Worm (Caenorhabditis elegans) whole organism, L3 larva: ENCODE results near the gene F56C3.9.

ENCODE experiments used
- R02D3.7 ChIP-seq: fragments of 150-350 bp; optimal IDR thresholded peaks from 2 replicates; lab custom pipeline; 2014; ENCODE audit warnings: missing biosample characterization, missing genetic modification characterization
- ZK546.5 ChIP-seq: sonication (generic microtip); optimal IDR thresholded peaks from 2 replicates; lab custom pipeline; 2017; ENCODE audit warnings: missing biosample characterization, missing genetic modification characterization
- aly-2 ChIP-seq: fragments of 150-350 bp; optimal IDR thresholded peaks from 2 replicates; lab custom pipeline; 2014; ENCODE audit warnings: missing biosample characterization, missing genetic modification characterization
- ama-1 ChIP-seq: fragments of 150-350 bp; optimal IDR thresholded peaks from 2 replicates; lab custom pipeline; 2018
- ceh-16 ChIP-seq: sonication (generic microtip); optimal IDR thresholded peaks from 2 replicates; lab custom pipeline; 2017; ENCODE audit warnings: missing biosample characterization, missing genetic modification characterization
- ceh-82 ChIP-seq: fragments of 150-350 bp; optimal IDR thresholded peaks from 2 replicates; lab custom pipeline; 2014; ENCODE audit warnings: missing biosample characterization, missing genetic modification characterization
- ceh-9 ChIP-seq: sonication (generic microtip); optimal IDR thresholded peaks from 2 replicates; lab custom pipeline; 2018; ENCODE audit warnings: missing biosample characterization, missing genetic modification characterization
- daf-12 ChIP-seq: fragments of 150-350 bp; optimal IDR thresholded peaks from 2 replicates; lab custom pipeline; 2014; ENCODE audit warnings: missing biosample characterization, missing genetic modification reagents, missing genetic modification characterization
- egl-27 ChIP-seq: sonication (generic microtip); optimal IDR thresholded peaks from 4 replicates; lab custom pipeline; 2017; ENCODE audit warnings: missing biosample characterization, missing genetic modification reagents, missing genetic modification characterization
- egl-5 ChIP-seq: fragments of 150-350 bp; optimal IDR thresholded peaks from 2 replicates; lab custom pipeline; 2017; ENCODE audit warnings: missing biosample characterization, missing genetic modification reagents, missing genetic modification characterization, inconsistent platforms
- elt-1 ChIP-seq: fragments of 150-350 bp; optimal IDR thresholded peaks from 2 replicates; lab custom pipeline; 2014; ENCODE audit warnings: missing biosample characterization, missing genetic modification characterization
- elt-2 ChIP-seq: sonication (generic microtip); optimal IDR thresholded peaks from 2 replicates; lab custom pipeline; 2016; ENCODE audit warnings: missing genetic modification reagents, mild to moderate bottlenecking, missing genetic modification characterization, missing compliant biosample characterization
- elt-3 ChIP-seq, 3 experiments: fragments of 150-350 bp in 1 of 3; sonication (generic microtip) in 2 of 3; optimal IDR thresholded peaks; 2 replicates in 2 of 3; 4 replicates in 1 of 3; lab custom pipeline; 2014 to 2017; ENCODE audit warnings: missing biosample characterization in 3 of 3, missing genetic modification characterization in 3 of 3
- eor-1 ChIP-seq, 2 experiments: fragments of 150-350 bp; optimal IDR thresholded peaks; 2 replicates each; lab custom pipeline; 2014 to 2018; ENCODE audit warnings: missing biosample characterization in 2 of 2, missing genetic modification characterization in 2 of 2
- fkh-10 ChIP-seq: sonication (generic microtip); optimal IDR thresholded peaks from 2 replicates; lab custom pipeline; 2017; ENCODE audit warnings: missing biosample characterization, missing genetic modification reagents, missing genetic modification characterization
- fkh-2 ChIP-seq: fragments of 150-350 bp; optimal IDR thresholded peaks from 2 replicates; lab custom pipeline; 2014; ENCODE audit warnings: missing biosample characterization, missing genetic modification reagents, missing genetic modification characterization
- fos-1 ChIP-seq: fragments of 150-350 bp; optimal IDR thresholded peaks from 2 replicates; lab custom pipeline; 2014; ENCODE audit warnings: missing biosample characterization, missing genetic modification characterization
- hmg-11 ChIP-seq: sonication (generic microtip); optimal IDR thresholded peaks from 2 replicates; lab custom pipeline; 2016; ENCODE audit warnings: missing genetic modification characterization, missing compliant biosample characterization
- lin-15B ChIP-seq: fragments of 150-350 bp; optimal IDR thresholded peaks from 2 replicates; lab custom pipeline; 2014; ENCODE audit warnings: missing biosample characterization, missing genetic modification characterization
- lin-39 ChIP-seq: fragments of 150-350 bp; optimal IDR thresholded peaks from 2 replicates; lab custom pipeline; 2018; ENCODE audit warnings: missing biosample characterization, missing genetic modification reagents, missing genetic modification characterization
- lsy-12 ChIP-seq: sonication (generic microtip); optimal IDR thresholded peaks from 2 replicates; lab custom pipeline; 2016; ENCODE audit warnings: mild to moderate bottlenecking, missing genetic modification characterization, missing compliant biosample characterization
- mdl-1 ChIP-seq: fragments of 150-350 bp; optimal IDR thresholded peaks from 2 replicates; lab custom pipeline; 2014; ENCODE audit warnings: missing biosample characterization, missing genetic modification characterization
- mml-1 ChIP-seq: fragments of 150-350 bp; sonication (generic microtip); optimal IDR thresholded peaks from 3 replicates; lab custom pipeline; 2014; ENCODE audit warnings: missing biosample characterization, missing genetic modification characterization
- nfya-1 ChIP-seq: sonication (generic microtip); optimal IDR thresholded peaks from 2 replicates; lab custom pipeline; 2017; ENCODE audit warnings: missing genetic modification characterization, mild to moderate bottlenecking, missing compliant biosample characterization, antibody characterized with exemption, moderate library complexity; ENCODE audit not compliant: insufficient read depth
- nhr-11 ChIP-seq: fragments of 150-350 bp; optimal IDR thresholded peaks from 2 replicates; lab custom pipeline; 2014; ENCODE audit warnings: missing biosample characterization, missing genetic modification characterization
- nhr-12 ChIP-seq: fragments of 150-350 bp; optimal IDR thresholded peaks from 2 replicates; lab custom pipeline; 2014; ENCODE audit warnings: missing biosample characterization, missing genetic modification characterization
- nhr-23 ChIP-seq: fragments of 150-350 bp; optimal IDR thresholded peaks from 2 replicates; lab custom pipeline; 2014; ENCODE audit warnings: missing biosample characterization, missing genetic modification reagents, missing genetic modification characterization
- nhr-237 ChIP-seq: fragments of 150-350 bp; optimal IDR thresholded peaks from 2 replicates; lab custom pipeline; 2014; ENCODE audit warnings: missing biosample characterization, missing genetic modification characterization
- nhr-25 ChIP-seq: sonication (generic microtip); optimal IDR thresholded peaks from 2 replicates; lab custom pipeline; 2017; ENCODE audit warnings: missing biosample characterization, missing genetic modification characterization
- nhr-28 ChIP-seq: fragments of 150-350 bp; optimal IDR thresholded peaks from 2 replicates; lab custom pipeline; 2014; ENCODE audit warnings: missing biosample characterization, missing genetic modification characterization
- nhr-43 ChIP-seq: sonication (generic microtip); optimal IDR thresholded peaks from 2 replicates; lab custom pipeline; 2016; ENCODE audit warnings: mild to moderate bottlenecking, missing genetic modification characterization, missing compliant biosample characterization; ENCODE audit not compliant: poor library complexity, severe bottlenecking
- nhr-67 ChIP-seq: fragments of 150-350 bp; optimal IDR thresholded peaks from 2 replicates; lab custom pipeline; 2014; ENCODE audit warnings: missing biosample characterization, missing genetic modification characterization
- nhr-76 ChIP-seq: fragments of 150-350 bp; sonication (generic microtip); optimal IDR thresholded peaks from 5 replicates; lab custom pipeline; 2014; ENCODE audit warnings: missing biosample characterization, missing genetic modification characterization
- pha-4 ChIP-seq: fragments of 150-350 bp; optimal IDR thresholded peaks from 2 replicates; lab custom pipeline; 2014; ENCODE audit warnings: missing biosample characterization, missing genetic modification reagents, missing genetic modification characterization
- pqm-1 ChIP-seq: fragments of 150-350 bp; optimal IDR thresholded peaks from 2 replicates; lab custom pipeline; 2017; ENCODE audit warnings: missing biosample characterization, missing genetic modification characterization, inconsistent platforms
- sea-2 ChIP-seq: fragments of 150-350 bp; sonication (generic microtip); optimal IDR thresholded peaks from 4 replicates; lab custom pipeline; 2014; ENCODE audit warnings: missing biosample characterization, missing genetic modification reagents, missing genetic modification characterization
- skn-1 ChIP-seq: fragments of 150-350 bp; optimal IDR thresholded peaks from 2 replicates; lab custom pipeline; 2014; ENCODE audit warnings: missing biosample characterization, missing genetic modification characterization
- tbx-2 ChIP-seq: sonication (generic microtip); optimal IDR thresholded peaks from 2 replicates; lab custom pipeline; 2016; ENCODE audit warnings: mild to moderate bottlenecking, missing genetic modification characterization, missing compliant biosample characterization
- unc-39 ChIP-seq: sonication (generic microtip); optimal IDR thresholded peaks from 4 replicates; lab custom pipeline; 2017; ENCODE audit warnings: missing biosample characterization, missing genetic modification characterization
- unc-62 ChIP-seq: fragments of 150-350 bp; sonication (generic microtip); optimal IDR thresholded peaks from 4 replicates; lab custom pipeline; 2014; ENCODE audit warnings: missing biosample characterization, missing genetic modification reagents, missing genetic modification characterization
- zag-1 ChIP-seq: fragments of 150-350 bp; optimal IDR thresholded peaks from 2 replicates; lab custom pipeline; 2014; ENCODE audit warnings: missing biosample characterization, missing genetic modification characterization
- ztf-11 ChIP-seq: fragments of 150-350 bp; optimal IDR thresholded peaks from 2 replicates; lab custom pipeline; 2014; ENCODE audit warnings: missing biosample characterization, missing genetic modification characterization
- ztf-4 ChIP-seq: fragments of 150-350 bp; optimal IDR thresholded peaks from 2 replicates; lab custom pipeline; 2014; ENCODE audit warnings: missing biosample characterization, missing genetic modification characterization

Gene F56C3.9

ce11 chrX:1386893-1387367 is 6.9 kb downstream of the F56C3.9 start, which contains the start of gene F56C3.1:
F56C3.1 (plus strand) TSS chrX:1387317.
- TF ChIP-seq egl-5: no peak
- TF ChIP-seq elt-2 (tag; lab: Kevin White, UChicago): peak; percentile 6
- TF ChIP-seq, all 47 proteins: peak for 1

ce11 chrX:1384538-1384937 is 9.3 kb downstream of the F56C3.9 start, which contains the start of gene F56C3.8:
F56C3.8 (minus strand) TSS chrX:1384638.
- TF ChIP-seq nhr-43 (no peak), ZK546.5 (no peak), nhr-76 (tag; lab: Kevin White, UChicago) (no peak), zag-1 (no peak)

- no peak for TF ChIP-seq aly-2 (tag; lab: Kevin White, UChicago)
- TF ChIP-seq fkh-10 (GFP tag; lab: Kevin White, UChicago): no peak
- TF ChIP-seq, all 47 proteins: peak for 0
Measured at ce11 chrX:1383546-1383945, 10.2 kb downstream of the F56C3.9 start.

ce11 chrX:1381565-1381964 is 12.2 kb downstream of the F56C3.9 start, which contains the start of gene F56C3.10:
F56C3.10 (minus strand) TSS chrX:1381665.
- TF ChIP-seq sea-2 (GFP tag; lab: Kevin White, UChicago) (no peak), eor-1 (tag; optimal IDR thresholded peaks at IDR 0.05; lab: Kevin White, UChicago) (no peak), nfya-1 (no peak), ZK546.5 (no peak), pqm-1 (tag; lab: Kevin White, UChicago) (no peak), hmg-11 (tag; lab: Kevin White, UChicago) (no peak), aly-2 (tag; lab: Kevin White, UChicago) (no peak), nhr-67 (tag; lab: Kevin White, UChicago) (no peak), pha-4 (tag; lab: Kevin White, UChicago) (no peak), elt-1 (no peak), nhr-11 (tag; lab: Kevin White, UChicago) (no peak), nhr-237 (tag; lab: Kevin White, UChicago) (no peak)

ce11 chrX:1379391-1379790 is 14.4 kb downstream of the F56C3.9 start:
- peak; percentile 34 for TF ChIP-seq nfya-1
- TF ChIP-seq zag-1: no peak
- peak; percentile 2 for TF ChIP-seq lsy-12 (tag; lab: Kevin White, UChicago)
- TF ChIP-seq unc-62: no peak
- no peak for TF ChIP-seq fkh-2
- no peak for TF ChIP-seq sea-2 (GFP tag; lab: Kevin White, UChicago)
- no peak for TF ChIP-seq ama-1 (lab: Kevin White, UChicago)
- no peak for TF ChIP-seq egl-27 (tag; lab: Kevin White, UChicago)
- TF ChIP-seq elt-3 (tag; optimal IDR thresholded peaks at IDR 0.05; lab: Kevin White, UChicago): no peak
- TF ChIP-seq tbx-2: peak; percentile 81
- no peak for TF ChIP-seq mdl-1 (tag; lab: Kevin White, UChicago)
- peak; percentile 47 for TF ChIP-seq nhr-23 (tag; lab: Kevin White, UChicago)
- no peak for TF ChIP-seq ztf-4 (tag; lab: Kevin White, UChicago)
- peak; percentile 32 for TF ChIP-seq elt-2 (tag; lab: Kevin White, UChicago)
- TF ChIP-seq R02D3.7: no peak
- no peak for TF ChIP-seq fos-1
- no peak for TF ChIP-seq nhr-12 (tag; lab: Kevin White, UChicago)
- no peak for TF ChIP-seq unc-39 (tag; lab: Kevin White, UChicago)
- no peak for TF ChIP-seq nhr-28 (tag; lab: Kevin White, UChicago)
- no peak for TF ChIP-seq skn-1 (tag; lab: Kevin White, UChicago)
- TF ChIP-seq ZK546.5: no peak
- TF ChIP-seq daf-12 (tag; lab: Kevin White, UChicago): no peak
- TF ChIP-seq lin-39 (tag; lab: Kevin White, UChicago): no peak
- TF ChIP-seq nhr-11 (tag; lab: Kevin White, UChicago): no peak
- TF ChIP-seq eor-1 (tag; optimal IDR thresholded peaks at IDR 0.05; lab: Kevin White, UChicago): no peak
- TF ChIP-seq aly-2 (tag; lab: Kevin White, UChicago): no peak
- TF ChIP-seq hmg-11 (tag; lab: Kevin White, UChicago): peak; percentile 90
- no peak for TF ChIP-seq ceh-16 (tag; lab: Kevin White, UChicago)
- TF ChIP-seq ceh-82 (tag; lab: Kevin White, UChicago): no peak
- TF ChIP-seq nhr-237 (tag; lab: Kevin White, UChicago): no peak
- TF ChIP-seq pqm-1 (tag; lab: Kevin White, UChicago): no peak
- peak; percentile 76 for TF ChIP-seq nhr-43
- TF ChIP-seq lin-15B (tag; lab: Kevin White, UChicago): no peak
- TF ChIP-seq nhr-25: peak; percentile 53
- no peak for TF ChIP-seq elt-1
- TF ChIP-seq nhr-76 (tag; lab: Kevin White, UChicago): no peak
- TF ChIP-seq pha-4 (tag; lab: Kevin White, UChicago): peak; percentile 53
- TF ChIP-seq mml-1 (tag; lab: Kevin White, UChicago): no peak
- TF ChIP-seq egl-5: peak; percentile 48
- no peak for TF ChIP-seq fkh-10 (GFP tag; lab: Kevin White, UChicago)
- TF ChIP-seq nhr-67 (tag; lab: Kevin White, UChicago): no peak
- no peak for TF ChIP-seq ztf-11 (tag; lab: Kevin White, UChicago)
- TF ChIP-seq ceh-9 (tag; lab: Kevin White, UChicago): no peak
